Worm (Caenorhabditis elegans) whole organism, late embryonic: ENCODE results near the gene tnt-4.
A peak's percentile ranks its signal among the peaks of the same experiment; 100 is the strongest.

Source experiments
- K09A11.1 ChIP-seq: sonication (generic microtip); optimal IDR thresholded peaks from 2 replicates; lab custom pipeline; 2017; ENCODE audit warnings: antibody characterized with exemption, mild to moderate bottlenecking, missing genetic modification characterization, missing compliant biosample characterization; ENCODE audit not compliant: insufficient read depth
- Y22D7AL.16 ChIP-seq: sonication (generic microtip); optimal IDR thresholded peaks from 2 replicates; lab custom pipeline; 2016; ENCODE audit warnings: missing genetic modification characterization, missing compliant biosample characterization
- ahr-1 ChIP-seq: sonication (generic microtip); optimal IDR thresholded peaks from 2 replicates; lab custom pipeline; 2016; ENCODE audit warnings: missing genetic modification characterization, missing compliant biosample characterization
- ceh-18 ChIP-seq: sonication (generic microtip); optimal IDR thresholded peaks from 2 replicates; lab custom pipeline; 2016; ENCODE audit warnings: missing genetic modification characterization, missing compliant biosample characterization
- ceh-2 ChIP-seq: sonication (generic microtip); optimal IDR thresholded peaks from 2 replicates; lab custom pipeline; 2016; ENCODE audit warnings: missing genotype, missing genetic modification characterization, missing compliant biosample characterization
- ceh-24 ChIP-seq: sonication (generic microtip); optimal IDR thresholded peaks from 2 replicates; lab custom pipeline; 2016; ENCODE audit warnings: mild to moderate bottlenecking, missing genetic modification characterization, missing compliant biosample characterization
- ceh-30 ChIP-seq: fragments of 150-350 bp; optimal IDR thresholded peaks from 2 replicates; lab custom pipeline; 2014; ENCODE audit warnings: missing biosample characterization, missing genetic modification characterization
- ceh-31 ChIP-seq: sonication (generic microtip); optimal IDR thresholded peaks from 2 replicates; lab custom pipeline; 2016; ENCODE audit warnings: missing genetic modification characterization, missing compliant biosample characterization
- ceh-45 ChIP-seq: fragments of 200-800 bp; sonication (Bioruptor generic); IDR thresholded peaks from 2 replicates; pipeline ENCODE4 v1.3.6; 2022; ENCODE audit warnings: missing genetic modification reagents, missing genetic modification characterization, missing compliant biosample characterization
- ceh-48 ChIP-seq: sonication (generic microtip); optimal IDR thresholded peaks from 2 replicates; lab custom pipeline; 2016; ENCODE audit warnings: missing genetic modification characterization, inconsistent platforms, missing compliant biosample characterization
- ceh-6 ChIP-seq: fragments of 200-800 bp; sonication (Bioruptor generic); optimal IDR thresholded peaks from 2 replicates; lab custom pipeline; 2018; ENCODE audit warnings: mild to moderate bottlenecking, missing genetic modification characterization, missing compliant biosample characterization
- ceh-9 ChIP-seq: sonication (generic microtip); optimal IDR thresholded peaks from 2 replicates; lab custom pipeline; 2016; ENCODE audit warnings: mild to moderate bottlenecking, missing genetic modification characterization, inconsistent platforms, missing compliant biosample characterization
- che-1 ChIP-seq: sonication (generic microtip); optimal IDR thresholded peaks from 2 replicates; lab custom pipeline; 2016; ENCODE audit warnings: mild to moderate bottlenecking, missing genetic modification characterization, missing compliant biosample characterization
- dmd-4 ChIP-seq: sonication (generic microtip); optimal IDR thresholded peaks from 2 replicates; lab custom pipeline; 2016; ENCODE audit warnings: borderline replicate concordance, missing genetic modification characterization, missing compliant biosample characterization
- dve-1 ChIP-seq: sonication (generic microtip); optimal IDR thresholded peaks from 2 replicates; lab custom pipeline; 2017; ENCODE audit warnings: antibody characterized with exemption, mild to moderate bottlenecking, missing genetic modification characterization, missing compliant biosample characterization
- elt-2 ChIP-seq: sonication (generic microtip); optimal IDR thresholded peaks from 2 replicates; lab custom pipeline; 2016; ENCODE audit warnings: missing genetic modification reagents, missing genetic modification characterization, missing compliant biosample characterization
- elt-4 ChIP-seq: sonication (generic microtip); optimal IDR thresholded peaks from 2 replicates; lab custom pipeline; 2016; ENCODE audit warnings: missing genetic modification characterization, missing compliant biosample characterization
- ets-4 ChIP-seq: sonication (generic microtip); optimal IDR thresholded peaks from 2 replicates; lab custom pipeline; 2016; ENCODE audit warnings: missing genetic modification characterization, missing compliant biosample characterization
- eyg-1 ChIP-seq: sonication (generic microtip); optimal IDR thresholded peaks from 2 replicates; lab custom pipeline; 2016; ENCODE audit warnings: missing genotype, missing genetic modification characterization, missing compliant biosample characterization
- fax-1 ChIP-seq: sonication (generic microtip); optimal IDR thresholded peaks from 2 replicates; lab custom pipeline; 2016; ENCODE audit warnings: missing genotype, missing genetic modification characterization, missing compliant biosample characterization
- fkh-6 ChIP-seq: sonication (generic microtip); optimal IDR thresholded peaks from 2 replicates; lab custom pipeline; 2016; ENCODE audit warnings: missing genetic modification characterization, missing compliant biosample characterization
- hlh-15 ChIP-seq: sonication (generic microtip); optimal IDR thresholded peaks from 2 replicates; lab custom pipeline; 2016; ENCODE audit warnings: missing genetic modification characterization, missing compliant biosample characterization
- hlh-30 ChIP-seq: sonication (generic microtip); optimal IDR thresholded peaks from 2 replicates; lab custom pipeline; 2017; ENCODE audit warnings: antibody characterized with exemption, missing genetic modification characterization, missing compliant biosample characterization; ENCODE audit not compliant: insufficient read depth
- hlh-6 ChIP-seq: sonication (generic microtip); optimal IDR thresholded peaks from 2 replicates; lab custom pipeline; 2016; ENCODE audit warnings: missing genotype, missing genetic modification characterization, missing compliant biosample characterization
- mec-3 ChIP-seq: sonication (generic microtip); optimal IDR thresholded peaks from 2 replicates; lab custom pipeline; 2016; ENCODE audit warnings: borderline replicate concordance, missing genetic modification characterization, missing compliant biosample characterization
- nhr-11 ChIP-seq: fragments of 150-350 bp; optimal IDR thresholded peaks from 2 replicates; lab custom pipeline; 2014; ENCODE audit warnings: missing biosample characterization, missing genetic modification characterization
- nhr-232 ChIP-seq: sonication (generic microtip); optimal IDR thresholded peaks from 2 replicates; lab custom pipeline; 2016; ENCODE audit warnings: missing genetic modification characterization, missing compliant biosample characterization
- npax-4 ChIP-seq: sonication (generic microtip); optimal IDR thresholded peaks from 2 replicates; lab custom pipeline; 2016; ENCODE audit warnings: missing genetic modification characterization, missing compliant biosample characterization
- pax-1 ChIP-seq: fragments of 150-350 bp; optimal IDR thresholded peaks from 2 replicates; lab custom pipeline; 2014; ENCODE audit warnings: missing biosample characterization, missing genetic modification characterization
- pha-4 ChIP-seq: fragments of 150-350 bp; optimal IDR thresholded peaks from 2 replicates; lab custom pipeline; 2018; ENCODE audit warnings: missing biosample characterization, missing genetic modification reagents, missing genetic modification characterization
- ref-2 ChIP-seq: sonication (generic microtip); optimal IDR thresholded peaks from 2 replicates; lab custom pipeline; 2016; ENCODE audit warnings: missing genetic modification characterization, missing compliant biosample characterization
- sox-2 ChIP-seq: fragments of 200-800 bp; sonication (Bioruptor generic); IDR thresholded peaks from 2 replicates; pipeline ENCODE4 v1.3.6; 2022; ENCODE audit warnings: missing genetic modification reagents, missing genetic modification characterization, missing compliant biosample characterization
- sox-4 ChIP-seq: sonication (generic microtip); optimal IDR thresholded peaks from 2 replicates; lab custom pipeline; 2017; ENCODE audit warnings: mild to moderate bottlenecking, missing genetic modification characterization, inconsistent platforms, missing compliant biosample characterization
- syd-9 ChIP-seq: sonication (generic microtip); optimal IDR thresholded peaks from 2 replicates; lab custom pipeline; 2016; ENCODE audit warnings: mild to moderate bottlenecking, missing genetic modification characterization, moderate library complexity, missing compliant biosample characterization
- tbx-2 ChIP-seq: sonication (generic microtip); optimal IDR thresholded peaks from 2 replicates; lab custom pipeline; 2016; ENCODE audit warnings: missing genetic modification characterization, missing compliant biosample characterization
- tbx-7 ChIP-seq: sonication (generic microtip); optimal IDR thresholded peaks from 2 replicates; lab custom pipeline; 2016; ENCODE audit warnings: missing genotype, missing genetic modification characterization, missing compliant biosample characterization
- unc-55 ChIP-seq: sonication (generic microtip); optimal IDR thresholded peaks from 2 replicates; lab custom pipeline; 2017; ENCODE audit warnings: missing biosample characterization, missing genetic modification reagents, missing genetic modification characterization
- ztf-16 ChIP-seq: sonication (generic microtip); optimal IDR thresholded peaks from 2 replicates; lab custom pipeline; 2017; ENCODE audit warnings: missing genetic modification characterization, missing compliant biosample characterization

tnt-4 gene

DNA sequence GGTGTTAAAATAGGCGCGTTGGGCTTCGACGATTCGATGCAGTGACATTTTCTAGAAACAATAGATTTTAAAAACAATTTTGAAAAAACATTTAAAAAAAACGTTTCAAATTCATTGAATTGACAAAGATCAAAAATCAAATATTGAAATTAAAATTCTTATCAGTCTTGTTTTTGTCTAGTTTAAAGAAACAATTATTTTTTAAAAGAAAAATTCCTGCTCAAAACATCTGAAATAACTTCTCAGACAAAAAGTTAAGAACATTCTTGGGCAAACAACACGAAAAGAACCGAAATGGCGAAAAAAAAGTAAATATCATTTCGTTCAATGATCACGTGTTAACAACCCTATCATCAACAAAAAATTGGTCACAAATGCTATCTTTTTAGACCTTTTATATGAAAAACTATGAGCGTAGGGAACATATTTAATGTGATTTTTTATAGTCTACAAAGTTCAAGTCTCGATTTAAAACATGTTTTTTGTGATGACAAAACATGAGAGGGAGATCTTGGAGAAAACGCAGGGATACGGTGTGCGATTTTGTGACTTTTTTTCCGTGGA is 6.9 kb upstream of the tnt-4 start, which contains the start of gene alh-5:
Gene alh-5, minus strand, starts transcription at position 51 of the 564 bp plus-strand sequence.
- TF ChIP-seq ahr-1 (tag; lab: Kevin White, UChicago) = no peak
- no peak for TF ChIP-seq ceh-6 (GFP tag; lab: Kevin White, UChicago)
- TF ChIP-seq ref-2 = no peak
- no peak for TF ChIP-seq tbx-2 (tag; lab: Kevin White, UChicago)
- no peak for TF ChIP-seq sox-4
- TF ChIP-seq nhr-232 = no peak
- TF ChIP-seq fkh-6 (tag; lab: Kevin White, UChicago) = no peak
- TF ChIP-seq ceh-45 (GFP tag; lab: Robert Waterston, UW) = no peak
- no peak for TF ChIP-seq npax-4
- TF ChIP-seq hlh-15 = no peak
- TF ChIP-seq ceh-2 = no peak
- no peak for TF ChIP-seq eyg-1 (tag; lab: Kevin White, UChicago)
- no peak for TF ChIP-seq ets-4 (tag; lab: Kevin White, UChicago)
- no peak for TF ChIP-seq pha-4 (tag; lab: Kevin White, UChicago)
- no peak for TF ChIP-seq hlh-6 (tag; lab: Kevin White, UChicago)
- TF ChIP-seq ceh-9 (tag; lab: Kevin White, UChicago) = no peak

DNA sequence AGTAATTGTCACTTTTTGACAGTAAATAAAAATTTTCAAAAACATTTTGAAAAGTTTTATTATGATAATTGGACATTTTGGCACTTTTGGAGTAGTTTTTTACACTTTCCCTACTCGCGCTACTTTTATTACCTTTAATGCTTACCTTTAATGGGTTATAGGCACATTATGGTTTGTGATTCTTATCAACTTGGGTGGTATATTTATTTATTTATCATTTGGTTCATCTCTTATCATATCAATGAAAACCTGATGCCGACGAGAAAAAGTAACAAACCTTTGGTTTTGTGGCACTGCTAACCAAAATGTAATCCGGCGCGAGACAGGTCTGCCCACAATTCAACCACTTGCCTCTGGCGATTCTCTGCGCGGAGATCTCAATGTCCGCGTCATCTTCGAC is 5.6 kb upstream of the tnt-4 start:
- TF ChIP-seq dve-1 (tag; lab: Kevin White, UChicago) (no peak), elt-2 (tag; lab: Kevin White, UChicago) (peak; percentile 69)

DNA sequence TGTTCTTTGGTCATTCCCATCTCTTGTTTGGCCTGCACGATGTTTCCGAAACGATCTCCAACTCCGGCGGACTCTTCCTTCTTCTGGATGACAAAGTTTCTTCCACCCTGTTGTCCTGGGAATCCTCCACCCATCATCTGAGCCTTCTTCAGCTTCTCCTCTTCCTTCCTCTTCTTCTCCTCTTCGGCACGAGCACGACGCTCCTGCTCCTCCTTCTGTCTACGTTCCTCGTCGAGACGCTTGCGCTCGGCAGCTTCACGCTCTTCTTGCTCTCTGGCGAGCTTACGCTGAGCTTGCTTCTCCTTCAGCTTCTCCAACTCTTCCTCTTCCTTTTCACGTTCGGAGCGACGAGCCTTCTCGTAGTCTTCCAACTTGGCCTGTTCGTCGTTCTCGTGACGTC is 1.3 kb downstream of the tnt-4 start:
- TF ChIP-seq ceh-24 (no peak), che-1 (tag; lab: Kevin White, UChicago) (no peak), fkh-6 (tag; lab: Kevin White, UChicago) (no peak), hlh-6 (tag; lab: Kevin White, UChicago) (no peak), sox-2 (GFP tag; lab: Robert Waterston, UW) (no peak), mec-3 (tag; lab: Kevin White, UChicago) (no peak), ceh-18 (tag; lab: Kevin White, UChicago) (no peak), K09A11.1 (no peak), pax-1 (no peak), ceh-48 (tag; lab: Kevin White, UChicago) (no peak), hlh-30 (tag; lab: Kevin White, UChicago) (no peak), ahr-1 (tag; lab: Kevin White, UChicago) (no peak), nhr-11 (tag; lab: Kevin White, UChicago) (no peak)

DNA sequence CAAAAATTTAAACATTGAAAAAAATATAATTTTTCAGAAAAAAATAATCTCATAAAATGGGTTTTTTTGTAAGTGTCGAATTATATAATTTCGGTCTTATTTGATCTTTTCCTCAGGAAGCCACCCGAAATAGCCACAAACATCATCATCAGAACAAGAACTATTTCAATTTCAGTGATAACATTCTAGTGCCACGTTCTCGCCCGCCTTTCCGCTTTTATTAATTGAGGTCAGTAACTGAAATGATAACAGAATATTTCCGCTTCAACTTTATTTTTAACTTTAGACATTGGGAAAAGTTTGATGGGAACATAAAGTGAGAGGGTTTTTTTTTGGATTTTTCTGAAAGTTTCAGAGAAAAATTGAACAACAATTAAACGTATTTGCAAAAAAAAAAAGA is 3.5 kb downstream of the tnt-4 start:
- TF ChIP-seq syd-9 (tag; lab: Kevin White, UChicago) (no peak), ceh-24 (no peak), ceh-9 (tag; lab: Kevin White, UChicago) (no peak), tbx-7 (tag; lab: Kevin White, UChicago) (no peak)

DNA sequence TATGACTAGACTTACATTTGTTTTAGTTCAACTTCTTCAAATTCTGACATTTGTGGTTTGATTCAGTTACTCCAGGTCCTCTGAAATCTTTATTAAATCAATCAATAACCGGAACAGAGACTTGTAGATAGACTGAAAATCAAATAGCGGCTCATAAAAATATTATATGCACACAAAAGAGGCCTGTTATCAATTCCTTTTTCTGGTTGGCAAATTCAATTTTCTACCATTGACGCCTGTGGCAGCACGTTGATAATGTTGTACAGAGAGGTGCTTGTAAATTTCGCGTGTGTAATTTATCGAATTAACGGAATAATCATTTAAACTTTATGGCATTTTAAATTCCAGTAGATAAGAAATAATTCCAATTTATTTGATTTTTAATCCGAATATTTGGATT is 5.8 kb downstream of the tnt-4 start, which contains the start of gene T08B1.1:
Gene T08B1.1, minus strand, starts transcription at position 92 of the 400 bp plus-strand sequence.
- TF ChIP-seq unc-55 (GFP tag; lab: Kevin White, UChicago) (no peak), ceh-2 (no peak), ztf-16 (tag; lab: Kevin White, UChicago) (no peak), fax-1 (no peak), ceh-31 (no peak), hlh-6 (tag; lab: Kevin White, UChicago) (no peak), dmd-4 (tag; lab: Kevin White, UChicago) (no peak), ceh-48 (tag; lab: Kevin White, UChicago) (no peak), Y22D7AL.16 (tag; lab: Kevin White, UChicago) (no peak), tbx-2 (tag; lab: Kevin White, UChicago) (no peak), elt-4 (no peak), ref-2 (no peak), ceh-45 (GFP tag; lab: Robert Waterston, UW) (no peak), ceh-30 (tag; lab: Kevin White, UChicago) (no peak)
